Fruit fly (Drosophila melanogaster) whole organism, embryonic: ENCODE measurements around the gene Bdp1.

ENCODE experiments used
- Bteb2 ChIP-seq: fragments of 200-800 bp; sonication (Bioruptor generic); optimal IDR thresholded peaks from 2 replicates; lab custom pipeline; 2016; ENCODE audit warnings: missing biosample characterization, missing genetic modification characterization
- CG10274 ChIP-seq: fragments of 200-800 bp; sonication (Bioruptor generic); optimal IDR thresholded peaks from 3 replicates; lab custom pipeline; 2017; ENCODE audit warnings: missing biosample characterization, mild to moderate bottlenecking, missing genetic modification characterization
- CG10321 ChIP-seq: fragments of 200-800 bp; sonication (Bioruptor generic); IDR thresholded peaks from 2 replicates; pipeline ENCODE4 v1.3.6; 2022; ENCODE audit warnings: missing biosample characterization, missing genetic modification characterization
- CG10431 ChIP-seq: fragments of 200-800 bp; sonication (Bioruptor generic); optimal IDR thresholded peaks from 3 replicates; lab custom pipeline; 2018; ENCODE audit warnings: missing biosample characterization, mild to moderate bottlenecking, missing genetic modification characterization
- CG10654 ChIP-seq: fragments of 200-800 bp; sonication (Bioruptor generic); optimal IDR thresholded peaks from 2 replicates; lab custom pipeline; 2016; ENCODE audit warnings: missing biosample characterization, missing genetic modification characterization
- CG10959 ChIP-seq: fragments of 200-800 bp; sonication (Bioruptor generic); IDR thresholded peaks from 2 replicates; pipeline ENCODE4 v1.3.6; 2022; ENCODE audit warnings: missing biosample characterization, missing genetic modification characterization
- CG12659 ChIP-seq: fragments of 200-800 bp; sonication (Bioruptor generic); optimal IDR thresholded peaks from 3 replicates; lab custom pipeline; 2017; ENCODE audit warnings: mild to moderate bottlenecking, missing biosample characterization, missing genetic modification reagents, missing genetic modification characterization
- CG14710 ChIP-seq: fragments of 200-800 bp; sonication (Bioruptor generic); optimal IDR thresholded peaks from 3 replicates; lab custom pipeline; 2019; ENCODE audit warnings: missing biosample characterization, mild to moderate bottlenecking, missing genetic modification characterization, moderate library complexity
- CG1529 ChIP-seq: fragments of 200-800 bp; sonication (Bioruptor generic); optimal IDR thresholded peaks from 3 replicates; lab custom pipeline; 2018; ENCODE audit warnings: missing biosample characterization, missing genetic modification characterization
- CG17802 ChIP-seq: fragments of 200-800 bp; sonication (Bioruptor generic); optimal IDR thresholded peaks from 2 replicates; lab custom pipeline; 2018; ENCODE audit warnings: missing biosample characterization, mild to moderate bottlenecking, missing genetic modification characterization, moderate library complexity
- CG18262 ChIP-seq: fragments of 200-800 bp; optimal IDR thresholded peaks from 3 replicates; lab custom pipeline; 2019; ENCODE audit warnings: missing biosample characterization, mild to moderate bottlenecking, missing genetic modification characterization, moderate library complexity
- CG30431 ChIP-seq: fragments of 200-800 bp; sonication (Bioruptor generic); optimal IDR thresholded peaks from 2 replicates; lab custom pipeline; 2017; ENCODE audit warnings: missing biosample characterization, missing genetic modification characterization
- CG42726 ChIP-seq: fragments of 200-800 bp; sonication (Bioruptor generic); IDR thresholded peaks from 2 replicates; pipeline ENCODE4 v1.3.6; 2022; ENCODE audit warnings: missing biosample characterization, missing genetic modification characterization; ENCODE audit not compliant: partially characterized antibody
- CG43689 ChIP-seq: fragments of 200-800 bp; sonication (Bioruptor generic); IDR thresholded peaks from 2 replicates; pipeline ENCODE4 v1.3.6; 2022; ENCODE audit warnings: missing biosample characterization, missing genetic modification characterization
- CG6272 ChIP-seq: fragments of 200-800 bp; sonication (Bioruptor generic); IDR thresholded peaks from 2 replicates; pipeline ENCODE4 v1.3.6; 2022; ENCODE audit warnings: missing biosample characterization, missing genetic modification characterization
- CG6654 ChIP-seq: fragments of 200-800 bp; sonication (Bioruptor generic); optimal IDR thresholded peaks from 2 replicates; lab custom pipeline; 2017; ENCODE audit warnings: missing biosample characterization, mild to moderate bottlenecking, missing genetic modification characterization
- CG7271 ChIP-seq: fragments of 200-800 bp; sonication (Bioruptor generic); optimal IDR thresholded peaks from 2 replicates; lab custom pipeline; 2018; ENCODE audit warnings: missing biosample characterization, mild to moderate bottlenecking, missing genetic modification characterization, moderate library complexity
- CG7357 ChIP-seq: fragments of 200-800 bp; sonication (Bioruptor generic); IDR thresholded peaks from 3 replicates; pipeline ENCODE4 v1.3.6; 2022; ENCODE audit warnings: missing biosample characterization, missing genetic modification characterization
- CG7556 ChIP-seq: fragments of 200-800 bp; sonication (Bioruptor generic); optimal IDR thresholded peaks from 2 replicates; lab custom pipeline; 2017; ENCODE audit warnings: missing biosample characterization, mild to moderate bottlenecking, missing genetic modification characterization
- CG8281 ChIP-seq: fragments of 200-800 bp; sonication (Bioruptor generic); optimal IDR thresholded peaks from 2 replicates; lab custom pipeline; 2018; ENCODE audit warnings: missing biosample characterization, mild to moderate bottlenecking, missing genetic modification characterization, moderate library complexity
- CG8290 ChIP-seq, 3 experiments: fragments of 200-800 bp; sonication (Bioruptor generic); optimal IDR thresholded peaks; 2 replicates each; lab custom pipeline; 2016 to 2019; ENCODE audit warnings: missing biosample characterization in 3 of 3, missing genetic modification characterization in 3 of 3, mild to moderate bottlenecking in 2 of 3, moderate library complexity in 1 of 3
- CG8924 ChIP-seq: fragments of 200-800 bp; optimal IDR thresholded peaks from 3 replicates; lab custom pipeline; 2019; ENCODE audit warnings: missing biosample characterization, mild to moderate bottlenecking, missing genetic modification characterization, moderate library complexity
- CG9609 ChIP-seq: fragments of 200-800 bp; sonication (Bioruptor generic); optimal IDR thresholded peaks from 3 replicates; lab custom pipeline; 2016; ENCODE audit warnings: missing biosample characterization, missing genetic modification characterization
- Camta ChIP-seq: fragments of 200-800 bp; sonication (Bioruptor generic); optimal IDR thresholded peaks from 2 replicates; lab custom pipeline; 2016; ENCODE audit warnings: missing biosample characterization, missing genetic modification characterization
- Deaf1 ChIP-seq: fragments of 200-800 bp; optimal IDR thresholded peaks from 3 replicates; lab custom pipeline; 2019; ENCODE audit warnings: missing biosample characterization, mild to moderate bottlenecking, missing genetic modification characterization, moderate library complexity
- Dll ChIP-seq: fragments of 200-800 bp; sonication (Bioruptor generic); IDR thresholded peaks from 4 replicates; pipeline ENCODE4 v1.3.6; 2022; ENCODE audit warnings: missing biosample characterization, missing genetic modification characterization; ENCODE audit not compliant: partially characterized antibody
- Dref ChIP-seq: fragments of 200-800 bp; sonication (Bioruptor generic); IDR thresholded peaks from 2 replicates; pipeline ENCODE4 v1.3.6; 2022; ENCODE audit warnings: missing biosample characterization, missing genetic modification characterization
- Drgx ChIP-seq: fragments of 200-800 bp; sonication (Bioruptor generic); IDR thresholded peaks from 2 replicates; pipeline ENCODE4 v1.3.6; 2022; ENCODE audit warnings: missing biosample characterization, missing genetic modification characterization
- Gug ChIP-seq: fragments of 200-800 bp; sonication (Bioruptor generic); IDR thresholded peaks from 4 replicates; pipeline ENCODE4 v1.3.6; 2022; ENCODE audit warnings: missing biosample characterization, missing genetic modification characterization
- HmgD ChIP-seq: fragments of 200-800 bp; sonication (Bioruptor generic); optimal IDR thresholded peaks from 3 replicates; lab custom pipeline; 2016; ENCODE audit warnings: missing biosample characterization, missing genetic modification characterization
- Hmr ChIP-seq: fragments of 200-800 bp; sonication (Bioruptor generic); optimal IDR thresholded peaks from 3 replicates; lab custom pipeline; 2017; ENCODE audit warnings: mild to moderate bottlenecking, missing biosample characterization, missing genetic modification reagents, missing genetic modification characterization
- MBD-R2 ChIP-seq: fragments of 200-800 bp; sonication (Bioruptor generic); IDR thresholded peaks from 2 replicates; pipeline ENCODE4 v1.3.6; 2022; ENCODE audit warnings: missing biosample characterization, missing genetic modification characterization
- Neu2 ChIP-seq: fragments of 200-800 bp; sonication (Bioruptor generic); optimal IDR thresholded peaks from 3 replicates; lab custom pipeline; 2016; ENCODE audit warnings: missing biosample characterization, missing genetic modification characterization, borderline replicate concordance
- Pdp1 ChIP-seq, 2 experiments: fragments of 200-800 bp; sonication (Bioruptor generic); optimal IDR thresholded peaks; 3 replicates each; lab custom pipeline; 2016; ENCODE audit warnings: missing biosample characterization in 2 of 2, missing genetic modification characterization in 2 of 2, mild to moderate bottlenecking in 1 of 2, moderate library complexity in 1 of 2
- bab2 ChIP-seq: fragments of 200-800 bp; sonication (Bioruptor generic); optimal IDR thresholded peaks from 2 replicates; lab custom pipeline; 2016; ENCODE audit warnings: missing biosample characterization, missing genetic modification characterization
- btn ChIP-seq: fragments of 200-800 bp; sonication (Bioruptor generic); optimal IDR thresholded peaks from 2 replicates; lab custom pipeline; 2016; ENCODE audit warnings: missing biosample characterization, missing genetic modification characterization
- cas ChIP-seq: fragments of 200-800 bp; sonication (Bioruptor generic); IDR thresholded peaks from 2 replicates; pipeline ENCODE4 v1.3.6; 2022; ENCODE audit warnings: missing biosample characterization, missing genetic modification characterization
- cg ChIP-seq: fragments of 200-800 bp; sonication (Bioruptor generic); optimal IDR thresholded peaks from 3 replicates; lab custom pipeline; 2019; ENCODE audit warnings: missing biosample characterization, mild to moderate bottlenecking, missing genetic modification characterization, moderate library complexity
- chinmo ChIP-seq: fragments of 200-800 bp; sonication (Bioruptor generic); IDR thresholded peaks from 4 replicates; pipeline ENCODE4 v1.3.6; 2022; ENCODE audit warnings: missing biosample characterization, missing genetic modification characterization; ENCODE audit not compliant: partially characterized antibody
- croc ChIP-seq: fragments of 200-800 bp; sonication (Bioruptor generic); conservative IDR thresholded peaks from 3 replicates; pipeline ENCODE4 v1.3.6; 2022; ENCODE audit warnings: missing biosample characterization, missing genetic modification characterization
- disco-r ChIP-seq: fragments of 200-800 bp; sonication (Bioruptor generic); optimal IDR thresholded peaks from 2 replicates; lab custom pipeline; 2016; ENCODE audit warnings: missing biosample characterization, missing genetic modification characterization
- exex ChIP-seq: fragments of 200-800 bp; sonication (Bioruptor generic); optimal IDR thresholded peaks from 4 replicates; lab custom pipeline; 2018; ENCODE audit warnings: missing biosample characterization, mild to moderate bottlenecking, missing genetic modification characterization, moderate library complexity
- gcm ChIP-seq: fragments of 200-800 bp; sonication (Bioruptor generic); optimal IDR thresholded peaks from 2 replicates; lab custom pipeline; 2019; ENCODE audit warnings: missing biosample characterization, mild to moderate bottlenecking, missing genetic modification characterization, moderate library complexity
- pum ChIP-seq: fragments of 200-800 bp; sonication (Bioruptor generic); optimal IDR thresholded peaks from 2 replicates; lab custom pipeline; 2016; ENCODE audit warnings: missing biosample characterization, missing genetic modification characterization
- pzg ChIP-seq: fragments of 200-800 bp; sonication (Bioruptor generic); optimal IDR thresholded peaks from 3 replicates; lab custom pipeline; 2018; ENCODE audit warnings: missing biosample characterization, mild to moderate bottlenecking, missing genetic modification characterization, moderate library complexity
- stc ChIP-seq: fragments of 200-800 bp; sonication (Bioruptor generic); IDR thresholded peaks from 2 replicates; pipeline ENCODE4 v1.3.6; 2022; ENCODE audit warnings: missing biosample characterization, missing genetic modification characterization
- tio ChIP-seq: fragments of 200-800 bp; sonication (Bioruptor generic); optimal IDR thresholded peaks from 2 replicates; lab custom pipeline; 2017; ENCODE audit warnings: missing biosample characterization, missing genetic modification characterization, inconsistent platforms
- twi ChIP-seq: fragments of 200-800 bp; optimal IDR thresholded peaks from 2 replicates; lab custom pipeline; 2019; ENCODE audit warnings: missing biosample characterization, mild to moderate bottlenecking, missing genetic modification characterization, moderate library complexity

Bdp1 gene

dm6 chr2L:13414525-13415481, 41.1 kb upstream of the Bdp1 start, which contains the start of the genes CG16956, CG42784 and CG43850 (continued):
- peak; percentile 48 for TF ChIP-seq Deaf1 (tag; lab: Kevin White, UChicago)
- peak; percentile 2 for TF ChIP-seq CG7271
- TF ChIP-seq CG10959 (GFP tag; lab: Robert Waterston, UW), result no peak
- TF ChIP-seq CG8290 (GFP tag; optimal IDR thresholded peaks at IDR 0.05; lab: Kevin White, UChicago), result no peak
- peak in 1 of 2 experiments; percentile 87 for TF ChIP-seq CG8290 (tag; optimal IDR thresholded peaks at IDR 0.05; lab: Kevin White, UChicago)
- no peak for TF ChIP-seq Neu2
- no peak for TF ChIP-seq HmgD (GFP tag; lab: Kevin White, UChicago)
- no peak for TF ChIP-seq Gug
- TF ChIP-seq CG7357 (GFP tag; lab: Robert Waterston, UW), result no peak
- no peak for TF ChIP-seq cas (GFP tag; lab: Robert Waterston, UW)
- TF ChIP-seq CG6654, result no peak
- TF ChIP-seq CG7556 (GFP tag; lab: Kevin White, UChicago), result peak; percentile 48
- no peak for TF ChIP-seq CG6272 (GFP tag; lab: Robert Waterston, UW)
- TF ChIP-seq CG8281 (tag; lab: Kevin White, UChicago), result peak; percentile 11
- no peak for TF ChIP-seq gcm (GFP tag; lab: Kevin White, UChicago)
- TF ChIP-seq CG42726 (GFP tag; lab: Robert Waterston, UW), result no peak
- TF ChIP-seq disco-r (GFP tag; lab: Kevin White, UChicago), result peak; percentile 5
- TF ChIP-seq Pdp1 (GFP tag; optimal IDR thresholded peaks at IDR 0.05; lab: Kevin White, UChicago), result no peak
- TF ChIP-seq CG14710 (tag; lab: Kevin White, UChicago), result no peak
- peak; percentile 46; the same call in 1 of the 2 replicates for TF ChIP-seq CG43689 (GFP tag; lab: Robert Waterston, UW)
- TF ChIP-seq CG17802 (tag; lab: Kevin White, UChicago), result no peak
- no peak for TF ChIP-seq MBD-R2
- no peak for TF ChIP-seq Bteb2 (GFP tag; lab: Kevin White, UChicago)
- no peak for TF ChIP-seq CG8924 (tag; lab: Kevin White, UChicago)
- no peak for TF ChIP-seq CG30431 (GFP tag; lab: Kevin White, UChicago)
- TF ChIP-seq Dref, result no peak
- TF ChIP-seq bab2 (GFP tag; lab: Kevin White, UChicago), result no peak
- TF ChIP-seq pum, result no peak
- TF ChIP-seq croc (GFP tag; lab: Robert Waterston, UW), result no peak
- no peak for TF ChIP-seq CG9609 (GFP tag; lab: Kevin White, UChicago)
- TF ChIP-seq CG10274 (GFP tag; lab: Kevin White, UChicago), result peak; percentile 23
- peak; percentile 48 for TF ChIP-seq exex
- no peak for TF ChIP-seq twi (tag; lab: Kevin White, UChicago)
- TF ChIP-seq CG1529, result peak; percentile 12
- TF ChIP-seq tio (GFP tag; lab: Kevin White, UChicago), result no peak
- TF ChIP-seq Dll (GFP tag; lab: Robert Waterston, UW), result no peak
- TF ChIP-seq Hmr (GFP tag; lab: Kevin White, UChicago), result peak; percentile 94
- peak; percentile 63 for TF ChIP-seq CG12659
- TF ChIP-seq Camta (GFP tag; lab: Kevin White, UChicago), result no peak
- TF ChIP-seq CG10654 (GFP tag; lab: Kevin White, UChicago), result no peak
- peak; percentile 19 for TF ChIP-seq pzg
- TF ChIP-seq cg (GFP tag; lab: Kevin White, UChicago), result no peak
- TF ChIP-seq CG10321 (GFP tag; lab: Robert Waterston, UW), result no peak; the same call in 1 of the 2 replicates
- no peak for TF ChIP-seq Drgx (GFP tag; lab: Robert Waterston, UW)
- no peak for TF ChIP-seq stc (GFP tag; lab: Robert Waterston, UW)
- TF ChIP-seq CG10431 (GFP tag; lab: Kevin White, UChicago), result no peak
- TF ChIP-seq btn, result no peak
- TF ChIP-seq CG18262 (tag; lab: Kevin White, UChicago), result no peak
- no peak for TF ChIP-seq chinmo (GFP tag; lab: Robert Waterston, UW)
